Worm (Caenorhabditis elegans) whole organism, L4/young adult: ENCODE data around the gene pcn-1.
A peak's percentile ranks its signal among the peaks of the same experiment; 100 is the strongest.

Experiments used
- W03F9.2 ChIP-seq: fragments of 150-350 bp; optimal IDR thresholded peaks from 2 replicates; lab custom pipeline; 2014; ENCODE audit warnings: missing biosample characterization, missing genetic modification characterization
- dao-5 ChIP-seq: sonication (generic microtip); optimal IDR thresholded peaks from 2 replicates; lab custom pipeline; 2016; ENCODE audit warnings: missing genotype, missing genetic modification characterization, moderate library complexity, missing compliant biosample characterization
- him-1 ChIP-seq: sonication (generic microtip); optimal IDR thresholded peaks from 2 replicates; lab custom pipeline; 2016; ENCODE audit warnings: missing genotype, missing genetic modification reagents, missing genetic modification characterization, missing compliant biosample characterization

The pcn-1 gene

ce11 chrIV:4018692-4019387, 30.4 kb downstream of the pcn-1 start:
- TF ChIP-seq W03F9.2 (tag; lab: Kevin White, UChicago) (no peak), him-1 (tag; lab: Kevin White, UChicago) (no peak), dao-5 (tag; lab: Kevin White, UChicago) (no peak)

- no peak for TF ChIP-seq W03F9.2 (tag; lab: Kevin White, UChicago)
- no peak for TF ChIP-seq him-1 (tag; lab: Kevin White, UChicago)
These were observed 32.5 kb downstream of the pcn-1 start for ce11 chrIV:4016723-4017122.

ce11 chrIV:4015660-4016059, 33.6 kb downstream of the pcn-1 start:
- no peak for TF ChIP-seq him-1 (tag; lab: Kevin White, UChicago)
- no peak for TF ChIP-seq dao-5 (tag; lab: Kevin White, UChicago)
- no peak for TF ChIP-seq W03F9.2 (tag; lab: Kevin White, UChicago)

- TF ChIP-seq W03F9.2 (tag; lab: Kevin White, UChicago) (no peak), dao-5 (tag; lab: Kevin White, UChicago) (no peak), him-1 (tag; lab: Kevin White, UChicago) (no peak)
These were observed 34.9 kb downstream of the pcn-1 start for ce11 chrIV:4014341-4014826.

- TF ChIP-seq dao-5 (tag; lab: Kevin White, UChicago) (no peak), W03F9.2 (tag; lab: Kevin White, UChicago) (no peak), him-1 (tag; lab: Kevin White, UChicago) (no peak)
These were observed 35.6 kb downstream of the pcn-1 start for ce11 chrIV:4013621-4014020.

ce11 chrIV:4009923-4010322, 39.3 kb downstream of the pcn-1 start:
- no peak for TF ChIP-seq W03F9.2 (tag; lab: Kevin White, UChicago)
- TF ChIP-seq him-1 (tag; lab: Kevin White, UChicago) = no peak
- no peak for TF ChIP-seq dao-5 (tag; lab: Kevin White, UChicago)

- TF ChIP-seq dao-5 (tag; lab: Kevin White, UChicago) (no peak), W03F9.2 (tag; lab: Kevin White, UChicago) (no peak), him-1 (tag; lab: Kevin White, UChicago) (no peak)
These were observed 40.8 kb downstream of the pcn-1 start for ce11 chrIV:4008440-4008839.

- TF ChIP-seq him-1 (tag; lab: Kevin White, UChicago) (peak; percentile 24), dao-5 (tag; lab: Kevin White, UChicago) (no peak)
These were observed 41.6 kb downstream of the pcn-1 start, which contains the start of gene W02C12.2 for ce11 chrIV:4007697-4008096. W02C12.2 (minus strand) TSS chrIV:4007973.

ce11 chrIV:4005166-4005565, 44.1 kb downstream of the pcn-1 start:
- TF ChIP-seq dao-5 (tag; lab: Kevin White, UChicago) (no peak), W03F9.2 (tag; lab: Kevin White, UChicago) (no peak), him-1 (tag; lab: Kevin White, UChicago) (no peak)

- TF ChIP-seq him-1 (tag; lab: Kevin White, UChicago) = no peak
- TF ChIP-seq dao-5 (tag; lab: Kevin White, UChicago) = no peak
- TF ChIP-seq W03F9.2 (tag; lab: Kevin White, UChicago) = no peak
These were observed 45.0 kb downstream of the pcn-1 start for ce11 chrIV:4004221-4004620.

- TF ChIP-seq him-1 (tag; lab: Kevin White, UChicago) (no peak), dao-5 (tag; lab: Kevin White, UChicago) (no peak), W03F9.2 (tag; lab: Kevin White, UChicago) (no peak)
These were observed 49.6 kb downstream of the pcn-1 start for ce11 chrIV:3999662-4000061.

ce11 chrIV:3998517-3998916, 50.7 kb downstream of the pcn-1 start, which contains the start of gene F47C12.8:
F47C12.8 (minus strand) TSS chrIV:3998617.
- TF ChIP-seq W03F9.2 (tag; lab: Kevin White, UChicago) (no peak), him-1 (tag; lab: Kevin White, UChicago) (no peak), dao-5 (tag; lab: Kevin White, UChicago) (no peak)
